Worm (Caenorhabditis elegans): ENCODE results near the gene mans-2.

The mans-2 gene

DNA sequence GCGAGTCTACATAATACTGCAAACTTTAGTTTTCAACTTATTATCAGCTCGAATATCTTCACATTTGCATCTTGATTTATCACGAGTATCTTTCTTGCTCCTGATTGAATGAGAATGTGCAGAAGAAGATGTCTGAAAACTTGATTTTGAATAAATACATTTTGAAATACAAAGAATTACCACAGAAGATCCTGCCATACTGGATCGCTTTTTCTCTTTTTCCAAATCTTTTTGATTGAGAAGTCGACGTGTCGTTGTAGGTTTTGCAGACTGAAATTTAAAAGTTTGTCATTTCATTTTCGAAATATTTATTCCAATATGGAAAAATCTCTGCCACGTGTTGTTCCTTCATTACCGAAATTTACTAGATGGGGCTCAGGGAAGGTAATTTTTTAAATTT lies 10.6 kb upstream of the mans-2 start, which contains the start of gene C52E4.12:
C52E4.12 (plus strand) TSS at position 301 of the 400 bp plus-strand sequence.
- TF ChIP-seq nfyb-1 (GFP tag; IDR thresholded peaks at IDR 0.05) (no peak), aptf-2 (GFP tag; conservative IDR thresholded peaks at IDR 0.05) (no peak), zim-3 (tag; optimal IDR thresholded peaks at IDR 0.05) (no peak), rpc-1 (optimal IDR thresholded peaks at IDR 0.05) (no peak), rpc-1 (tag; optimal IDR thresholded peaks at IDR 0.05) (no peak), snpc-1.3 (tag; optimal IDR thresholded peaks at IDR 0.05; ENCODE audit: insufficient read depth) (no peak), ztf-25 (GFP tag; IDR thresholded peaks at IDR 0.05) (no peak), egl-18 (GFP tag; IDR thresholded peaks at IDR 0.05) (no peak)

DNA sequence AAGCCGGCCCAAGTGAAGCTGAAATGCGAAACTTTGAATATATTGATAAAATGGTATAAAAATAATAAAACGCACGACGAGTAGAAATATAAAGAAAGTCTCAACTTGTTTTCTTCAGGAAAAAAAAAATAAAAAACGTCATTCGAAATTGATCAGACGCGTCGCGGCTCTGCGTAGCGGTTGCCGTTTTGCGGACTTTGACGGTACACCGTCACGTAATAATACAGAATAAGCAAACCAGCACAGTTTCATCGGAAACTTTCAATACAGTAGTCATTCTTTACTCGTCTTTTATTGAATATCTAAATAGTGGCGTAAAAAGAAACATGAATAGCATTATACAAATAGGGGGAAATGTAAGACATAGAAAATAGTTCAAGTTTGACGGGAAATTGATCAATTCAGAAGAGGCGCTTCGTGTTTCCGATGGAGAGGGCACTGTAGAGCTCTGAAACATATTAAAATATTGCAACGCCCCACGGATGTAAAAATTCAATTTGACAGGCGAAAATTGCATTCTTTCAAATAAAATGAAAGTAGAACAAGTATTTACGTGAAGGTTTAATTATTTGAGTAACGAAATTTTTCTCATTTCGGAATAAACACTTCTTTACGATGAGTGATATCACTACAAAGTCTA lies 8.5 kb upstream of the mans-2 start, which contains the start of the genes cyl-1 and C52E4.7:
cyl-1 (minus strand) TSS at position 18 of the 640 bp plus-strand sequence.
C52E4.7 (plus strand) TSS at position 590 of the 640 bp plus-strand sequence.
- TF ChIP-seq hmg-20 (GFP tag; IDR thresholded peaks at IDR 0.05) (no peak), nhr-179 (tag; optimal IDR thresholded peaks at IDR 0.05) (no peak), Y95B8A.8 (GFP tag; IDR thresholded peaks at IDR 0.05) (no peak), aptf-3 (GFP tag; IDR thresholded peaks at IDR 0.05) (no peak), ceh-27 (GFP tag; optimal IDR thresholded peaks at IDR 0.05) (peak; percentile 6), F55B11.4 (tag; optimal IDR thresholded peaks at IDR 0.05; ENCODE audit: borderline replicate concordance, insufficient read depth) (no peak), madf-3 (GFP tag; IDR thresholded peaks at IDR 0.05) (peak; percentile 98), egl-44 (GFP tag; IDR thresholded peaks at IDR 0.05) (no peak), chd-7 (tag; optimal IDR thresholded peaks at IDR 0.05) (no peak), madf-6 (GFP tag; IDR thresholded peaks at IDR 0.05) (peak; percentile 42; the same call in 1 of the 2 replicates), repo-1 (tag; optimal IDR thresholded peaks at IDR 0.05) (no peak), ceh-58 (GFP tag; IDR thresholded peaks at IDR 0.05) (no peak), snpc-3.4 (tag; optimal IDR thresholded peaks at IDR 0.05) (no peak), ekl-4 (GFP tag; IDR thresholded peaks at IDR 0.05) (no peak), F49E8.2 (tag; optimal IDR thresholded peaks at IDR 0.05; ENCODE audit: insufficient read depth) (peak; percentile 5), let-607 (tag; optimal IDR thresholded peaks at IDR 0.05) (peak in 1 of 2 experiments; percentile 6), unc-62 (GFP tag; optimal IDR thresholded peaks at IDR 0.05) (no peak), die-1 (tag; optimal IDR thresholded peaks at IDR 0.05) (no peak), ztf-25 (GFP tag; IDR thresholded peaks at IDR 0.05) (no peak), F33H1.4 (GFP tag; IDR thresholded peaks at IDR 0.05) (no peak; the same call in 1 of the 2 replicates), tlf-1 (GFP tag; optimal IDR thresholded peaks at IDR 0.05) (no peak), B0035.1 (tag; optimal IDR thresholded peaks at IDR 0.05) (no peak), madf-10 (tag; optimal IDR thresholded peaks at IDR 0.05) (no peak), ztf-26 (tag; optimal IDR thresholded peaks at IDR 0.05) (no peak), snpc-1.3 (tag; optimal IDR thresholded peaks at IDR 0.05; ENCODE audit: insufficient read depth) (no peak), sea-2 (GFP tag; IDR thresholded peaks at IDR 0.05) (no peak), ztf-18 (tag; optimal IDR thresholded peaks at IDR 0.05) (no peak), F22D6.2 (tag; optimal IDR thresholded peaks at IDR 0.05) (no peak), F23B12.7 (tag; optimal IDR thresholded peaks at IDR 0.05; ENCODE audit: insufficient read depth) (no peak), B0019.2 (GFP tag; conservative IDR thresholded peaks at IDR 0.05) (no peak), F52B5.7 (tag; optimal IDR thresholded peaks at IDR 0.05) (no peak), C17E4.6 (GFP tag; IDR thresholded peaks at IDR 0.05) (no peak), ets-4 (GFP tag; optimal IDR thresholded peaks at IDR 0.05) (no peak), gei-17 (GFP tag; optimal IDR thresholded peaks at IDR 0.05) (no peak), zfh-2 (GFP tag; conservative IDR thresholded peaks at IDR 0.05) (no peak), zim-3 (tag; optimal IDR thresholded peaks at IDR 0.05) (no peak), lag-1 (GFP tag; IDR thresholded peaks at IDR 0.05) (no peak), lin-54 (GFP tag; optimal IDR thresholded peaks at IDR 0.05) (peak; percentile 46), C06A6.2 (GFP tag; conservative IDR thresholded peaks at IDR 0.05) (no peak), nfya-2 (GFP tag; IDR thresholded peaks at IDR 0.05) (no peak), rec-8 (tag; optimal IDR thresholded peaks at IDR 0.05) (no peak)
